Worm (Caenorhabditis elegans) whole organism, young adult: ENCODE results near the gene Y46G5A.34.

Experiments used
- B0019.2 ChIP-seq: fragments of 200-800 bp; sonication (Bioruptor generic); conservative IDR thresholded peaks from 2 replicates; pipeline ENCODE4 v1.3.6; 2022; ENCODE audit warnings: missing genetic modification reagents, missing genetic modification characterization, missing compliant biosample characterization
- F49E8.2 ChIP-seq: sonication (generic microtip); optimal IDR thresholded peaks from 3 replicates; lab custom pipeline; 2017; ENCODE audit warnings: missing genetic modification characterization, mild to moderate bottlenecking, missing compliant biosample characterization, antibody characterized with exemption, moderate library complexity; ENCODE audit not compliant: insufficient read depth
- T07F8.4 ChIP-seq: sonication (generic microtip); optimal IDR thresholded peaks from 2 replicates; lab custom pipeline; 2016; ENCODE audit warnings: mild to moderate bottlenecking, missing genetic modification characterization, moderate library complexity, missing compliant biosample characterization
- Y56A3A.18 ChIP-seq: fragments of 200-800 bp; sonication (Bioruptor generic); IDR thresholded peaks from 2 replicates; pipeline ENCODE4 v1.3.6; 2022; ENCODE audit warnings: missing genetic modification reagents, missing genetic modification characterization, missing compliant biosample characterization
- ZK185.1 ChIP-seq: sonication (generic microtip); optimal IDR thresholded peaks from 2 replicates; lab custom pipeline; 2016; ENCODE audit warnings: mild to moderate bottlenecking, missing genetic modification characterization, missing compliant biosample characterization; ENCODE audit not compliant: poor library complexity, severe bottlenecking
- ama-1 ChIP-seq, 3 experiments: fragments of 150-350 bp in 1 of 3; sonication (generic microtip) in 2 of 3; optimal IDR thresholded peaks; 2 replicates each; lab custom pipeline; 2014 to 2018; ENCODE audit warnings: missing biosample characterization in 2 of 3, missing genetic modification characterization in 2 of 3, missing genetic modification reagents in 2 of 3
- aptf-2 ChIP-seq: fragments of 200-800 bp; sonication (Bioruptor generic); conservative IDR thresholded peaks from 2 replicates; pipeline ENCODE4 v1.3.6; 2022; ENCODE audit warnings: missing genetic modification reagents, missing genetic modification characterization, missing compliant biosample characterization
- athp-1 ChIP-seq: sonication (generic microtip); optimal IDR thresholded peaks from 2 replicates; lab custom pipeline; 2017; ENCODE audit warnings: mild to moderate bottlenecking, missing genetic modification characterization, missing compliant biosample characterization
- attf-3 ChIP-seq: fragments of 200-800 bp; sonication (Bioruptor generic); conservative IDR thresholded peaks from 2 replicates; pipeline ENCODE4 v1.3.6; 2022; ENCODE audit warnings: missing genetic modification reagents, missing genetic modification characterization, missing compliant biosample characterization
- bed-2 ChIP-seq: fragments of 200-800 bp; sonication (Bioruptor generic); IDR thresholded peaks from 2 replicates; pipeline ENCODE4 v1.3.6; 2022; ENCODE audit warnings: missing genetic modification reagents, missing genetic modification characterization, missing compliant biosample characterization
- ccch-3 ChIP-seq: fragments of 200-800 bp; sonication (Bioruptor generic); optimal IDR thresholded peaks from 2 replicates; lab custom pipeline; 2018; ENCODE audit warnings: mild to moderate bottlenecking, missing genetic modification characterization, missing compliant biosample characterization
- ceh-91 ChIP-seq: fragments of 200-800 bp; sonication (Bioruptor generic); IDR thresholded peaks from 2 replicates; pipeline ENCODE4 v1.3.6; 2022; ENCODE audit warnings: missing genetic modification reagents, missing genetic modification characterization, missing compliant biosample characterization
- dox-1 ChIP-seq: fragments of 200-800 bp; sonication (Bioruptor generic); IDR thresholded peaks from 2 replicates; pipeline ENCODE4 v1.3.6; 2022; ENCODE audit warnings: missing genetic modification reagents, missing genetic modification characterization, missing compliant biosample characterization
- dpl-1 ChIP-seq: fragments of 150-350 bp; optimal IDR thresholded peaks from 2 replicates; lab custom pipeline; 2014; ENCODE audit warnings: missing biosample characterization, missing genetic modification reagents, missing genetic modification characterization
- efl-1 ChIP-seq: fragments of 150-350 bp; optimal IDR thresholded peaks from 2 replicates; lab custom pipeline; 2014; ENCODE audit warnings: missing biosample characterization, missing genetic modification reagents, missing genetic modification characterization
- egl-44 ChIP-seq: fragments of 200-800 bp; sonication (Bioruptor generic); IDR thresholded peaks from 2 replicates; pipeline ENCODE4 v1.3.6; 2022; ENCODE audit warnings: missing genetic modification reagents, missing genetic modification characterization, missing compliant biosample characterization
- ekl-4 ChIP-seq: fragments of 200-800 bp; sonication (Bioruptor generic); IDR thresholded peaks from 2 replicates; pipeline ENCODE4 v1.3.6; 2022; ENCODE audit warnings: missing genetic modification reagents, missing genetic modification characterization, missing compliant biosample characterization
- fkh-3 ChIP-seq: sonication (generic microtip); optimal IDR thresholded peaks from 2 replicates; lab custom pipeline; 2016; ENCODE audit warnings: mild to moderate bottlenecking, missing genetic modification characterization, missing compliant biosample characterization
- him-1 ChIP-seq: sonication (generic microtip); optimal IDR thresholded peaks from 2 replicates; lab custom pipeline; 2016; ENCODE audit warnings: missing genotype, missing genetic modification reagents, missing genetic modification characterization, missing compliant biosample characterization
- hlh-12 ChIP-seq: sonication (generic microtip); optimal IDR thresholded peaks from 2 replicates; lab custom pipeline; 2016; ENCODE audit warnings: missing genetic modification characterization, missing compliant biosample characterization
- hrde-1 ChIP-seq: sonication (generic microtip); optimal IDR thresholded peaks from 2 replicates; lab custom pipeline; 2016; ENCODE audit warnings: missing genetic modification characterization, mild to moderate bottlenecking, missing compliant biosample characterization, moderate library complexity, missing genotype, missing genetic modification reagents, borderline replicate concordance
- hsf-1 ChIP-seq: fragments of 200-800 bp; sonication (Bioruptor generic); IDR thresholded peaks from 2 replicates; pipeline ENCODE4 v1.3.6; 2022; ENCODE audit warnings: missing genetic modification reagents, missing genetic modification characterization, missing compliant biosample characterization
- lag-1 ChIP-seq: fragments of 200-800 bp; sonication (Bioruptor generic); IDR thresholded peaks from 2 replicates; pipeline ENCODE4 v1.3.6; 2022; ENCODE audit warnings: missing genetic modification reagents, missing genetic modification characterization, missing compliant biosample characterization
- let-526 ChIP-seq: fragments of 200-800 bp; sonication (Bioruptor generic); IDR thresholded peaks from 2 replicates; pipeline ENCODE4 v1.3.6; 2022; ENCODE audit warnings: missing genetic modification reagents, missing genetic modification characterization, missing compliant biosample characterization
- lin-26 ChIP-seq: fragments of 200-800 bp; sonication (Bioruptor generic); IDR thresholded peaks from 2 replicates; pipeline ENCODE4 v1.3.6; 2022; ENCODE audit warnings: missing genetic modification reagents, missing genetic modification characterization, missing compliant biosample characterization
- lin-35 ChIP-seq, 3 experiments: fragments of 150-350 bp in 2 of 3; sonication (generic microtip) in 1 of 3; optimal IDR thresholded peaks; 2 replicates each; lab custom pipeline; 2014 to 2018; ENCODE audit warnings: missing biosample characterization in 3 of 3, missing genetic modification characterization in 3 of 3, missing genetic modification reagents in 3 of 3
- lin-40 ChIP-seq: sonication (generic microtip); optimal IDR thresholded peaks from 2 replicates; lab custom pipeline; 2016; ENCODE audit warnings: missing genetic modification characterization, mild to moderate bottlenecking, missing compliant biosample characterization, missing genotype, missing genetic modification reagents
- lin-54 ChIP-seq: fragments of 200-800 bp; sonication (Bioruptor generic); optimal IDR thresholded peaks from 2 replicates; lab custom pipeline; 2018; ENCODE audit warnings: mild to moderate bottlenecking, missing genetic modification characterization, missing compliant biosample characterization
- lir-1 ChIP-seq: fragments of 200-800 bp; sonication (Bioruptor generic); conservative IDR thresholded peaks from 2 replicates; pipeline ENCODE4 v1.3.6; 2022; ENCODE audit warnings: missing genetic modification reagents, missing genetic modification characterization, missing compliant biosample characterization
- madf-10 ChIP-seq: sonication (generic microtip); optimal IDR thresholded peaks from 2 replicates; lab custom pipeline; 2016; ENCODE audit warnings: mild to moderate bottlenecking, missing genetic modification characterization, missing compliant biosample characterization
- mcd-1 ChIP-seq: fragments of 200-800 bp; sonication (Bioruptor generic); IDR thresholded peaks from 2 replicates; pipeline ENCODE4 v1.3.6; 2022; ENCODE audit warnings: missing genetic modification reagents, missing genetic modification characterization, missing compliant biosample characterization
- pbrm-1 ChIP-seq: fragments of 200-800 bp; sonication (Bioruptor generic); IDR thresholded peaks from 2 replicates; pipeline ENCODE4 v1.3.6; 2022; ENCODE audit warnings: missing genetic modification reagents, missing genetic modification characterization, missing compliant biosample characterization
- rcor-1 ChIP-seq: fragments of 200-800 bp; sonication (Bioruptor generic); IDR thresholded peaks from 2 replicates; pipeline ENCODE4 v1.3.6; 2022; ENCODE audit warnings: missing genetic modification reagents, missing genetic modification characterization, missing compliant biosample characterization
- rec-8 ChIP-seq, 2 experiments: sonication (generic microtip); optimal IDR thresholded peaks; 2 replicates each; lab custom pipeline; 2016; ENCODE audit warnings: mild to moderate bottlenecking in 2 of 2, missing genetic modification characterization in 2 of 2, missing genetic modification reagents in 2 of 2, missing genotype in 2 of 2, missing biosample characterization in 1 of 2, missing compliant biosample characterization in 1 of 2, moderate library complexity in 1 of 2
- repo-1 ChIP-seq: sonication (generic microtip); optimal IDR thresholded peaks from 2 replicates; lab custom pipeline; 2017; ENCODE audit warnings: mild to moderate bottlenecking, missing genetic modification characterization, missing compliant biosample characterization
- snpc-1.1 ChIP-seq: sonication (generic microtip); optimal IDR thresholded peaks from 2 replicates; lab custom pipeline; 2017; ENCODE audit warnings: missing genetic modification characterization, mild to moderate bottlenecking, missing compliant biosample characterization, antibody characterized with exemption, moderate library complexity, missing genotype, missing genetic modification reagents; ENCODE audit not compliant: insufficient read depth
- snpc-1.3 ChIP-seq: sonication (generic microtip); optimal IDR thresholded peaks from 2 replicates; lab custom pipeline; 2017; ENCODE audit warnings: missing genetic modification characterization, mild to moderate bottlenecking, missing compliant biosample characterization, antibody characterized with exemption, moderate library complexity, missing genotype, missing genetic modification reagents; ENCODE audit not compliant: insufficient read depth
- snpc-3.4 ChIP-seq: sonication (generic microtip); optimal IDR thresholded peaks from 2 replicates; lab custom pipeline; 2017; ENCODE audit warnings: missing genetic modification characterization, mild to moderate bottlenecking, missing compliant biosample characterization, antibody characterized with exemption, moderate library complexity, missing genotype, missing genetic modification reagents
- tbx-9 ChIP-seq: sonication (generic microtip); optimal IDR thresholded peaks from 2 replicates; lab custom pipeline; 2016; ENCODE audit warnings: borderline replicate concordance, missing genetic modification characterization, inconsistent platforms, missing compliant biosample characterization
- ztf-22 ChIP-seq: fragments of 200-800 bp; sonication (Bioruptor generic); optimal IDR thresholded peaks from 2 replicates; lab custom pipeline; 2018; ENCODE audit warnings: mild to moderate bottlenecking, missing genetic modification characterization, moderate library complexity, missing compliant biosample characterization
- ztf-28 ChIP-seq: fragments of 200-800 bp; sonication (Bioruptor generic); IDR thresholded peaks from 2 replicates; pipeline ENCODE4 v1.3.6; 2022; ENCODE audit warnings: missing genetic modification reagents, missing genetic modification characterization, missing compliant biosample characterization

Y46G5A.34 gene

ce11 chrII:12798814-12799213 lies 22.3 kb downstream of the Y46G5A.34 start (continued):
- TF ChIP-seq rec-8 (tag; optimal IDR thresholded peaks at IDR 0.05; lab: Kevin White, UChicago) (no peak), ZK185.1 (tag; lab: Kevin White, UChicago) (no peak), pbrm-1 (peak; percentile 83), hlh-12 (tag; lab: Kevin White, UChicago) (no peak), him-1 (no peak), egl-44 (GFP tag; lab: Robert Waterston, UW) (peak; percentile 87), bed-2 (GFP tag; lab: Robert Waterston, UW) (no peak), athp-1 (tag; lab: Kevin White, UChicago) (peak; percentile 32), lin-26 (GFP tag; lab: Robert Waterston, UW) (peak; percentile 68), tbx-9 (no peak), let-526 (GFP tag; lab: Robert Waterston, UW) (peak; percentile 71; the same call in 1 of the 2 replicates), repo-1 (tag; lab: Kevin White, UChicago) (peak; percentile 45)

- TF ChIP-seq ccch-3 (GFP tag; lab: Kevin White, UChicago), result no peak
- peak; percentile 79 for TF ChIP-seq hsf-1
Measured at ce11 chrII:12799364-12799763, 22.9 kb downstream of the Y46G5A.34 start.

ce11 chrII:12799927-12800522 lies 23.5 kb downstream of the Y46G5A.34 start:
- TF ChIP-seq snpc-1.3 (tag; lab: Kevin White, UChicago), result peak; percentile 50
- TF ChIP-seq T07F8.4 (tag; lab: Kevin White, UChicago), result no peak
- TF ChIP-seq ama-1 (optimal IDR thresholded peaks at IDR 0.05; lab: Kevin White, UChicago), result no peak
- TF ChIP-seq ama-1 (GFP tag; optimal IDR thresholded peaks at IDR 0.05; lab: Kevin White, UChicago), result no peak
- TF ChIP-seq aptf-2 (GFP tag; lab: Robert Waterston, UW), result no peak
- TF ChIP-seq rcor-1 (GFP tag; lab: Robert Waterston, UW), result peak; percentile 81
- TF ChIP-seq lin-40 (tag; lab: Kevin White, UChicago), result peak; percentile 7
- TF ChIP-seq fkh-3 (tag; lab: Kevin White, UChicago), result no peak
- TF ChIP-seq B0019.2 (GFP tag; lab: Robert Waterston, UW), result peak; percentile 52
- TF ChIP-seq dox-1, result peak; percentile 71
- peak; percentile 98 for TF ChIP-seq lin-54 (GFP tag; lab: Kevin White, UChicago)
- peak; percentile 89 for TF ChIP-seq ceh-91 (GFP tag; lab: Robert Waterston, UW)
- peak; percentile 56 for TF ChIP-seq hrde-1 (tag; lab: Kevin White, UChicago)
- TF ChIP-seq mcd-1, result peak; percentile 97
- 0 out of 2 replicates have a peak, but pooled peaks have one; percentile 57 for TF ChIP-seq attf-3 (GFP tag; lab: Robert Waterston, UW)
- peak; percentile 92 for TF ChIP-seq dpl-1 (GFP tag; lab: Kevin White, UChicago)
- no peak for TF ChIP-seq lag-1 (GFP tag; lab: Robert Waterston, UW)
- peak; percentile 26 to 68 (median 49) for TF ChIP-seq lin-35 (GFP tag; optimal IDR thresholded peaks at IDR 0.05; lab: Kevin White, UChicago)
- TF ChIP-seq snpc-3.4 (tag; lab: Kevin White, UChicago), result peak; percentile 75
- TF ChIP-seq hsf-1, result peak; percentile 79
- TF ChIP-seq lir-1 (GFP tag; lab: Robert Waterston, UW), result no peak
- TF ChIP-seq repo-1 (tag; lab: Kevin White, UChicago), result no peak
- TF ChIP-seq efl-1 (GFP tag; lab: Kevin White, UChicago), result peak; percentile 98
- TF ChIP-seq pbrm-1, result peak; percentile 44
- peak; percentile 77 for TF ChIP-seq ekl-4 (GFP tag; lab: Robert Waterston, UW)
- TF ChIP-seq snpc-1.1 (tag; lab: Kevin White, UChicago), result peak; percentile 52
- no peak for TF ChIP-seq Y56A3A.18 (GFP tag; lab: Robert Waterston, UW)
- TF ChIP-seq F49E8.2 (tag; lab: Kevin White, UChicago), result peak; percentile 49
- peak; percentile 79; the same call in 1 of the 2 replicates for TF ChIP-seq ztf-28 (GFP tag; lab: Robert Waterston, UW)
- no peak for TF ChIP-seq madf-10
- no peak for TF ChIP-seq ztf-22
- no peak for TF ChIP-seq lin-26 (GFP tag; lab: Robert Waterston, UW)
